Worm (Caenorhabditis elegans): Measurements from ENCODE around the gene scl-20.

DNA sequence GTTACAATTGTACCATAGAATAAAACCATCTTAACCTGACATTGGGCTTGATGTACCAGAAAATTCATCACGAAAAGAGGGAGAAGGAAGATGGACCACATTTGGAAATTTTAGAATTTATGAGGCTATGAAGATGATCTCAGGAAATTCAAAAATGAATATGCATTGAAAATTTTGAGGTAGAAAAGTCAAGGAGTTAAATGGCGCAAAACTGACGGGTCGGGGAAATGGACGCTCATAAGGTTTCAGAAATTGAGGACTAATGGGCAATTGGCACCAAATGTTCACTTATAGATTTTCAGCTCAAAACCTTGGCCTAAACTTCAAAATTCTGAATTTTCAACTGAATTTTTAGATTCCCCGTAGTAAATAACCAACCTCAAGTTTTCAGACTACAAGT lies 36.3 kb upstream of the scl-20 start, which contains the start of gene clec-255:
- no peak for TF ChIP-seq T22C8.4 (GFP tag; IDR thresholded peaks at IDR 0.05)
- TF ChIP-seq flt-1 (GFP tag; IDR thresholded peaks at IDR 0.05) = no peak
- TF ChIP-seq cog-1 (tag; optimal IDR thresholded peaks at IDR 0.05) = no peak

Data from whole organism, midembryonic.